Fruit fly (Drosophila melanogaster): ENCODE results near the gene CG3662.
A peak's percentile ranks its signal among the peaks of the same experiment; 100 is the strongest.

Gene CG3662

dm6 chr2L:843850-844791, 23.0 kb downstream of the CG3662 start:
- TF ChIP-seq CG13204 (GFP tag; optimal IDR thresholded peaks at IDR 0.05) (peak; percentile 23), CG8301 (tag; optimal IDR thresholded peaks at IDR 0.05) (peak; percentile 70), gl (tag; optimal IDR thresholded peaks at IDR 0.05) (peak; percentile 37), CG4496 (GFP tag; IDR thresholded peaks at IDR 0.05) (peak; percentile 75), rn (GFP tag; IDR thresholded peaks at IDR 0.05) (peak; percentile 33; the same call in 1 of the 2 replicates), Snoo (tag; optimal IDR thresholded peaks at IDR 0.05) (no peak), CG10348 (GFP tag; IDR thresholded peaks at IDR 0.05) (no peak), Pif1B (GFP tag; optimal IDR thresholded peaks at IDR 0.05) (no peak), D1 (tag; optimal IDR thresholded peaks at IDR 0.05) (no peak), Ets98B (GFP tag; IDR thresholded peaks at IDR 0.05) (peak; percentile 59), Pif1A (GFP tag; optimal IDR thresholded peaks at IDR 0.05) (peak; percentile 32), fd96Ca (GFP tag; IDR thresholded peaks at IDR 0.05) (peak; percentile 53; the same call in 2 of the 3 replicates), CG14655 (GFP tag; optimal IDR thresholded peaks at IDR 0.05) (peak; percentile 75), CG12605 (GFP tag; IDR thresholded peaks at IDR 0.05) (peak; percentile 65), CG8159 (tag; optimal IDR thresholded peaks at IDR 0.05) (peak; percentile 52), CG32121 (GFP tag; IDR thresholded peaks at IDR 0.05) (peak; percentile 12; the same call in 1 of the 2 replicates), CG34367 (tag; optimal IDR thresholded peaks at IDR 0.05) (peak; percentile 48), CG17806 (tag; optimal IDR thresholded peaks at IDR 0.05) (peak; percentile 52), CG9948 (tag; optimal IDR thresholded peaks at IDR 0.05) (peak; percentile 32), EcR (GFP tag; optimal IDR thresholded peaks at IDR 0.05) (no peak), CG15710 (tag; optimal IDR thresholded peaks at IDR 0.05) (peak; percentile 15)

- TF ChIP-seq CG14655 (GFP tag; optimal IDR thresholded peaks at IDR 0.05) = peak; percentile 88
- TF ChIP-seq gl (tag; optimal IDR thresholded peaks at IDR 0.05) = no peak
- peak; percentile 94 for TF ChIP-seq CG4496 (GFP tag; IDR thresholded peaks at IDR 0.05)
- TF ChIP-seq fd96Ca (GFP tag; IDR thresholded peaks at IDR 0.05) = peak; percentile 92
- peak; percentile 92 for TF ChIP-seq Ets98B (GFP tag; IDR thresholded peaks at IDR 0.05)
- no peak for TF ChIP-seq EcR (GFP tag; optimal IDR thresholded peaks at IDR 0.05)
- TF ChIP-seq Snoo (tag; optimal IDR thresholded peaks at IDR 0.05) = peak; percentile 62
- TF ChIP-seq CG9948 (tag; optimal IDR thresholded peaks at IDR 0.05) = peak; percentile 67
- TF ChIP-seq CG8159 (tag; optimal IDR thresholded peaks at IDR 0.05) = peak; percentile 58
- peak; percentile 86 for TF ChIP-seq CG32121 (GFP tag; IDR thresholded peaks at IDR 0.05)
- peak; percentile 60 for TF ChIP-seq CG15710 (tag; optimal IDR thresholded peaks at IDR 0.05)
- no peak for TF ChIP-seq D1 (tag; optimal IDR thresholded peaks at IDR 0.05)
- TF ChIP-seq rn (GFP tag; IDR thresholded peaks at IDR 0.05) = peak; percentile 75
- peak; percentile 82 for TF ChIP-seq Pif1A (GFP tag; optimal IDR thresholded peaks at IDR 0.05)
- peak; percentile 80 for TF ChIP-seq Pif1B (GFP tag; optimal IDR thresholded peaks at IDR 0.05)
- no peak for TF ChIP-seq CG10348 (GFP tag; IDR thresholded peaks at IDR 0.05)
- TF ChIP-seq CG8301 (tag; optimal IDR thresholded peaks at IDR 0.05) = peak; percentile 88
- TF ChIP-seq CG13204 (GFP tag; optimal IDR thresholded peaks at IDR 0.05) = no peak
- TF ChIP-seq CG12605 (GFP tag; IDR thresholded peaks at IDR 0.05) = peak; percentile 84
- TF ChIP-seq CG34367 (tag; optimal IDR thresholded peaks at IDR 0.05) = peak; percentile 55
- TF ChIP-seq CG17806 (tag; optimal IDR thresholded peaks at IDR 0.05) = peak; percentile 72
Measured at dm6 chr2L:845341-846004, 24.4 kb downstream of the CG3662 start.

dm6 chr2L:846167-846868, 25.2 kb downstream of the CG3662 start:
- TF ChIP-seq EcR (GFP tag; optimal IDR thresholded peaks at IDR 0.05) (no peak), CG8159 (tag; optimal IDR thresholded peaks at IDR 0.05) (peak; percentile 5), CG17806 (tag; optimal IDR thresholded peaks at IDR 0.05) (peak; percentile 36), Snoo (tag; optimal IDR thresholded peaks at IDR 0.05) (peak; percentile 10), Pif1A (GFP tag; optimal IDR thresholded peaks at IDR 0.05) (peak; percentile 66), gl (tag; optimal IDR thresholded peaks at IDR 0.05) (no peak), CG8301 (tag; optimal IDR thresholded peaks at IDR 0.05) (peak; percentile 83), Pif1B (GFP tag; optimal IDR thresholded peaks at IDR 0.05) (peak; percentile 33), CG9948 (tag; optimal IDR thresholded peaks at IDR 0.05) (peak; percentile 1), rn (GFP tag; IDR thresholded peaks at IDR 0.05) (no peak), Ets98B (GFP tag; IDR thresholded peaks at IDR 0.05) (peak; percentile 61), fd96Ca (GFP tag; IDR thresholded peaks at IDR 0.05) (peak; percentile 78; the same call in 2 of the 3 replicates), CG4496 (GFP tag; IDR thresholded peaks at IDR 0.05) (peak; percentile 82; the same call in 2 of the 3 replicates), CG12605 (GFP tag; IDR thresholded peaks at IDR 0.05) (no peak; the same call in 1 of the 2 replicates), CG32121 (GFP tag; IDR thresholded peaks at IDR 0.05) (peak; percentile 59; the same call in 1 of the 2 replicates), CG14655 (GFP tag; optimal IDR thresholded peaks at IDR 0.05) (peak; percentile 76)

- TF ChIP-seq Snoo (tag; optimal IDR thresholded peaks at IDR 0.05) (peak; percentile 28), CG4496 (GFP tag; IDR thresholded peaks at IDR 0.05) (peak; percentile 38; the same call in 2 of the 3 replicates), CG8159 (tag; optimal IDR thresholded peaks at IDR 0.05) (peak; percentile 49), rn (GFP tag; IDR thresholded peaks at IDR 0.05) (no peak), CG13204 (GFP tag; optimal IDR thresholded peaks at IDR 0.05) (no peak), CG8301 (tag; optimal IDR thresholded peaks at IDR 0.05) (peak; percentile 67), CG34367 (tag; optimal IDR thresholded peaks at IDR 0.05) (no peak), CG14655 (GFP tag; optimal IDR thresholded peaks at IDR 0.05) (peak; percentile 83), CG9948 (tag; optimal IDR thresholded peaks at IDR 0.05) (peak; percentile 42), fd96Ca (GFP tag; IDR thresholded peaks at IDR 0.05) (no peak), Pif1A (GFP tag; optimal IDR thresholded peaks at IDR 0.05) (peak; percentile 41), CG12605 (GFP tag; IDR thresholded peaks at IDR 0.05) (peak; percentile 53; the same call in 1 of the 2 replicates), Pif1B (GFP tag; optimal IDR thresholded peaks at IDR 0.05) (peak; percentile 40), CG10348 (GFP tag; IDR thresholded peaks at IDR 0.05) (no peak), CG15710 (tag; optimal IDR thresholded peaks at IDR 0.05) (peak; percentile 45), CG17806 (tag; optimal IDR thresholded peaks at IDR 0.05) (peak; percentile 34), EcR (GFP tag; optimal IDR thresholded peaks at IDR 0.05) (no peak), D1 (tag; optimal IDR thresholded peaks at IDR 0.05) (no peak), gl (tag; optimal IDR thresholded peaks at IDR 0.05) (no peak), CG32121 (GFP tag; IDR thresholded peaks at IDR 0.05) (no peak), Ets98B (GFP tag; IDR thresholded peaks at IDR 0.05) (no peak; the same call in 1 of the 2 replicates)
Measured at dm6 chr2L:847189-847987, 26.3 kb downstream of the CG3662 start.
